Worm (Caenorhabditis elegans) whole organism, L4 larva: ENCODE data around the gene F40F11.3.

Experiments
- daf-12 ChIP-seq: fragments of 150-350 bp; optimal IDR thresholded peaks from 2 replicates; lab custom pipeline; 2014; ENCODE audit warnings: missing biosample characterization, missing genetic modification reagents, missing genetic modification characterization
- mes-2 ChIP-seq: sonication (generic microtip); optimal IDR thresholded peaks from 2 replicates; lab custom pipeline; 2016; ENCODE audit warnings: missing genotype, mild to moderate bottlenecking, missing genetic modification characterization, missing compliant biosample characterization; ENCODE audit not compliant: poor library complexity, severe bottlenecking
- nhr-76 ChIP-seq: fragments of 150-350 bp; optimal IDR thresholded peaks from 2 replicates; lab custom pipeline; 2014; ENCODE audit warnings: missing biosample characterization, missing genetic modification characterization
- saeg-2 ChIP-seq: fragments of 200-800 bp; sonication (Bioruptor generic); IDR thresholded peaks from 2 replicates; pipeline ENCODE4 v1.3.6; 2022; ENCODE audit warnings: missing genetic modification reagents, missing genetic modification characterization, missing compliant biosample characterization
- snpc-4 ChIP-seq: fragments of 150-350 bp; optimal IDR thresholded peaks from 2 replicates; lab custom pipeline; 2014; ENCODE audit warnings: missing biosample characterization, missing genetic modification characterization
- unc-62 ChIP-seq, 3 experiments: fragments of 150-350 bp in 1 of 3; sonication (generic microtip); optimal IDR thresholded peaks in 2 of 3; peaks in 1 of 3; 1 replicate in 1 of 3; 2 replicates in 2 of 3; lab custom pipeline; 2014 to 2017; ENCODE audit warnings: missing biosample characterization in 3 of 3, missing genetic modification characterization in 3 of 3, missing genetic modification reagents in 3 of 3, missing genotype in 1 of 3

- TF ChIP-seq daf-12 (tag; lab: Kevin White, UChicago) (no peak), snpc-4 (tag; lab: Kevin White, UChicago) (no peak), mes-2 (tag; lab: Kevin White, UChicago) (no peak), saeg-2 (GFP tag; lab: Robert Waterston, UW) (no peak), unc-62 (GFP tag; optimal IDR thresholded peaks at IDR 0.05 in 1 of 2; lab: Kevin White, UChicago) (no peak), unc-62 (tag; optimal IDR thresholded peaks at IDR 0.05; lab: Kevin White, UChicago) (no peak), nhr-76 (tag; lab: Kevin White, UChicago) (no peak)
Measured at ce11 chrIV:11592165-11592564, 1.6 kb downstream of the F40F11.3 start, which contains the start of gene spe-36.
